Worm (Caenorhabditis elegans) whole organism, late embryonic: ENCODE results near the gene zig-2.

Experiments
- ceh-31 ChIP-seq: sonication (generic microtip); optimal IDR thresholded peaks from 2 replicates; lab custom pipeline; 2016; ENCODE audit warnings: missing genetic modification characterization, missing compliant biosample characterization
- dmd-4 ChIP-seq: sonication (generic microtip); optimal IDR thresholded peaks from 2 replicates; lab custom pipeline; 2016; ENCODE audit warnings: borderline replicate concordance, missing genetic modification characterization, missing compliant biosample characterization
- elt-2 ChIP-seq: sonication (generic microtip); optimal IDR thresholded peaks from 2 replicates; lab custom pipeline; 2016; ENCODE audit warnings: missing genetic modification reagents, missing genetic modification characterization, missing compliant biosample characterization
- fkh-10 ChIP-seq: fragments of 150-350 bp; optimal IDR thresholded peaks from 2 replicates; lab custom pipeline; 2014; ENCODE audit warnings: missing biosample characterization, missing genetic modification reagents, missing genetic modification characterization
- hlh-6 ChIP-seq: sonication (generic microtip); optimal IDR thresholded peaks from 2 replicates; lab custom pipeline; 2016; ENCODE audit warnings: missing genotype, missing genetic modification characterization, missing compliant biosample characterization
- madf-2 ChIP-seq: sonication (generic microtip); optimal IDR thresholded peaks from 2 replicates; lab custom pipeline; 2017; ENCODE audit warnings: missing genetic modification characterization, missing compliant biosample characterization
- nhr-11 ChIP-seq: fragments of 150-350 bp; optimal IDR thresholded peaks from 2 replicates; lab custom pipeline; 2014; ENCODE audit warnings: missing biosample characterization, missing genetic modification characterization
- odd-2 ChIP-seq: sonication (generic microtip); optimal IDR thresholded peaks from 2 replicates; lab custom pipeline; 2017; ENCODE audit warnings: antibody characterized with exemption, mild to moderate bottlenecking, missing genetic modification characterization, missing compliant biosample characterization
- pha-4 ChIP-seq: fragments of 150-350 bp; optimal IDR thresholded peaks from 2 replicates; lab custom pipeline; 2018; ENCODE audit warnings: missing biosample characterization, missing genetic modification reagents, missing genetic modification characterization
- tbx-2 ChIP-seq: sonication (generic microtip); optimal IDR thresholded peaks from 2 replicates; lab custom pipeline; 2016; ENCODE audit warnings: missing genetic modification characterization, missing compliant biosample characterization
- tbx-7 ChIP-seq: sonication (generic microtip); optimal IDR thresholded peaks from 2 replicates; lab custom pipeline; 2016; ENCODE audit warnings: missing genotype, missing genetic modification characterization, missing compliant biosample characterization
- unc-86 ChIP-seq: sonication (generic microtip); optimal IDR thresholded peaks from 2 replicates; lab custom pipeline; 2016; ENCODE audit warnings: missing genetic modification characterization, missing compliant biosample characterization

- TF ChIP-seq odd-2 (tag; lab: Kevin White, UChicago) (no peak), nhr-11 (tag; lab: Kevin White, UChicago) (no peak), pha-4 (tag; lab: Kevin White, UChicago) (no peak), fkh-10 (GFP tag; lab: Kevin White, UChicago) (no peak), unc-86 (tag; lab: Kevin White, UChicago) (no peak), hlh-6 (tag; lab: Kevin White, UChicago) (no peak), elt-2 (no peak), dmd-4 (no peak), tbx-7 (tag; lab: Kevin White, UChicago) (no peak), madf-2 (no peak), tbx-2 (tag; lab: Kevin White, UChicago) (no peak), ceh-31 (no peak)
Observed at ce11 chrX:12360444-12360843, 19.2 kb upstream of the zig-2 start, which contains the start of the genes nspc-15 and F19H6.6.
